Fruit fly (Drosophila melanogaster) whole organism, prepupa: ENCODE data around the gene Ccdc58.

Source experiments
- Blimp-1 ChIP-seq: fragments of 200-800 bp; sonication (Bioruptor generic); optimal IDR thresholded peaks from 3 replicates; lab custom pipeline; 2017; ENCODE audit warnings: missing biosample characterization, missing genetic modification characterization, mild to moderate bottlenecking, moderate library complexity, missing genetic modification reagents
- CG15336 ChIP-seq: fragments of 200-800 bp; sonication (Bioruptor generic); IDR thresholded peaks from 2 replicates; pipeline ENCODE4 v1.3.6; 2022; ENCODE audit warnings: missing biosample characterization, missing genetic modification characterization
- CG31627 ChIP-seq: fragments of 200-800 bp; sonication (Bioruptor generic); optimal IDR thresholded peaks from 3 replicates; lab custom pipeline; 2016; ENCODE audit warnings: missing biosample characterization, missing genetic modification characterization
- CG32006 ChIP-seq: fragments of 200-800 bp; sonication (Bioruptor generic); optimal IDR thresholded peaks from 3 replicates; lab custom pipeline; 2017; ENCODE audit warnings: missing biosample characterization, mild to moderate bottlenecking, missing genetic modification characterization
- CG4318 ChIP-seq: fragments of 200-800 bp; sonication (Bioruptor generic); optimal IDR thresholded peaks from 3 replicates; lab custom pipeline; 2017; ENCODE audit warnings: missing biosample characterization, mild to moderate bottlenecking, missing genetic modification characterization
- Gug ChIP-seq: fragments of 200-800 bp; sonication (Bioruptor generic); IDR thresholded peaks from 2 replicates; pipeline ENCODE4 v1.3.6; 2022; ENCODE audit warnings: missing biosample characterization, missing genetic modification characterization
- Hr39 ChIP-seq: fragments of 200-800 bp; sonication (Bioruptor generic); optimal IDR thresholded peaks from 2 replicates; lab custom pipeline; 2016; ENCODE audit warnings: missing biosample characterization, missing genetic modification characterization
- Lpt ChIP-seq: fragments of 200-800 bp; sonication (Bioruptor generic); optimal IDR thresholded peaks from 3 replicates; lab custom pipeline; 2016; ENCODE audit warnings: missing biosample characterization, missing genetic modification characterization
- Met ChIP-seq: fragments of 200-800 bp; sonication (Bioruptor generic); optimal IDR thresholded peaks from 3 replicates; lab custom pipeline; 2016; ENCODE audit warnings: missing biosample characterization, missing genetic modification characterization
- Sox102F ChIP-seq: fragments of 200-800 bp; sonication (Bioruptor generic); optimal IDR thresholded peaks from 2 replicates; lab custom pipeline; 2016; ENCODE audit warnings: missing biosample characterization, mild to moderate bottlenecking, missing genetic modification characterization
- acj6 ChIP-seq: fragments of 200-800 bp; sonication (Bioruptor generic); optimal IDR thresholded peaks from 3 replicates; lab custom pipeline; 2016; ENCODE audit warnings: missing biosample characterization, missing genetic modification characterization
- dac ChIP-seq: fragments of 200-800 bp; sonication (Bioruptor generic); optimal IDR thresholded peaks from 2 replicates; lab custom pipeline; 2017; ENCODE audit warnings: missing biosample characterization, mild to moderate bottlenecking, missing genetic modification characterization
- fkh ChIP-seq: fragments of 200-800 bp; sonication (Bioruptor generic); optimal IDR thresholded peaks from 3 replicates; lab custom pipeline; 2017; ENCODE audit warnings: missing biosample characterization, mild to moderate bottlenecking, missing genetic modification characterization, moderate library complexity

- TF ChIP-seq Gug (GFP tag; lab: Robert Waterston, UW) (no peak), Hr39 (GFP tag; lab: Kevin White, UChicago) (no peak), dac (GFP tag; lab: Kevin White, UChicago) (no peak), acj6 (GFP tag; lab: Kevin White, UChicago) (no peak), CG15336 (GFP tag; lab: Robert Waterston, UW) (no peak), Sox102F (GFP tag; lab: Kevin White, UChicago) (no peak), CG4318 (GFP tag; lab: Kevin White, UChicago) (no peak), CG31627 (GFP tag; lab: Kevin White, UChicago) (no peak), CG32006 (no peak), Met (no peak), Lpt (no peak), Blimp-1 (GFP tag; lab: Kevin White, UChicago) (no peak), fkh (GFP tag; lab: Kevin White, UChicago) (peak; percentile 40)
Measured at dm6 chr3L:19787632-19788031, 17.3 kb upstream of the Ccdc58 start.
